Fruit fly (Drosophila melanogaster): ENCODE results near the gene CG11696.

The CG11696 gene

dm6 chrX:11559728-11560724 is 13.5 kb upstream of the CG11696 start (continued):
- TF ChIP-seq CG17359 (tag; optimal IDR thresholded peaks at IDR 0.05) (peak; percentile 88), CG30431 (GFP tag; optimal IDR thresholded peaks at IDR 0.05) (peak; percentile 58), Hmr (GFP tag; optimal IDR thresholded peaks at IDR 0.05) (peak; percentile 88), E2f1 (GFP tag; IDR thresholded peaks at IDR 0.05) (peak; percentile 42), grn (GFP tag; optimal IDR thresholded peaks at IDR 0.05) (no peak), mirr (GFP tag; optimal IDR thresholded peaks at IDR 0.05) (peak; percentile 13), cwo (GFP tag; optimal IDR thresholded peaks at IDR 0.05) (peak; percentile 86), Antp (GFP tag; optimal IDR thresholded peaks at IDR 0.05) (peak; percentile 33), CG18764 (GFP tag; optimal IDR thresholded peaks at IDR 0.05) (peak; percentile 23), pnt (GFP tag; optimal IDR thresholded peaks at IDR 0.05) (peak; percentile 15), Ets97D (GFP tag; optimal IDR thresholded peaks at IDR 0.05) (no peak), Hmx (GFP tag; optimal IDR thresholded peaks at IDR 0.05) (peak; percentile 29), CG13775 (GFP tag; optimal IDR thresholded peaks at IDR 0.05) (peak; percentile 85), CG7987 (GFP tag; optimal IDR thresholded peaks at IDR 0.05) (no peak), oc (tag; optimal IDR thresholded peaks at IDR 0.05) (peak; percentile 62), CG4854 (GFP tag; optimal IDR thresholded peaks at IDR 0.05) (peak; percentile 11), ac (GFP tag; optimal IDR thresholded peaks at IDR 0.05) (no peak), stc (GFP tag; IDR thresholded peaks at IDR 0.05) (peak; percentile 46; the same call in 1 of the 2 replicates), Bdp1 (GFP tag; optimal IDR thresholded peaks at IDR 0.05) (peak; percentile 29), zen2 (GFP tag; IDR thresholded peaks at IDR 0.05; ENCODE audit: partially characterized antibody) (no peak), dimm (GFP tag; IDR thresholded peaks at IDR 0.05) (no peak), Oli (tag; optimal IDR thresholded peaks at IDR 0.05) (peak; percentile 90), CG2116 (GFP tag; optimal IDR thresholded peaks at IDR 0.05) (peak; percentile 54), Aef1 (GFP tag; IDR thresholded peaks at IDR 0.05) (peak; percentile 39), CG3847 (GFP tag; IDR thresholded peaks at IDR 0.05) (peak; percentile 70), Fer1 (GFP tag; optimal IDR thresholded peaks at IDR 0.05) (peak; percentile 92), CG9727 (GFP tag; optimal IDR thresholded peaks at IDR 0.05) (peak; percentile 87), CG8765 (GFP tag; IDR thresholded peaks at IDR 0.05) (no peak), CG32532 (GFP tag; IDR thresholded peaks at IDR 0.05) (peak; percentile 82), NK7.1 (GFP tag; optimal IDR thresholded peaks at IDR 0.05) (no peak), Asciz (GFP tag; optimal IDR thresholded peaks at IDR 0.05) (peak; percentile 81), dpn (GFP tag; optimal IDR thresholded peaks at IDR 0.05) (peak; percentile 47 to 83), inv (GFP tag; IDR thresholded peaks at IDR 0.05; ENCODE audit: partially characterized antibody) (no peak), CG9215 (GFP tag; IDR thresholded peaks at IDR 0.05) (peak; percentile 76), C15 (GFP tag; IDR thresholded peaks at IDR 0.05) (no peak), Lpt (GFP tag; optimal IDR thresholded peaks at IDR 0.05) (no peak), BEAF-32 (GFP tag; optimal IDR thresholded peaks at IDR 0.05) (no peak), CG17612 (GFP tag; IDR thresholded peaks at IDR 0.05) (no peak), CG10543 (GFP tag; optimal IDR thresholded peaks at IDR 0.05) (peak; percentile 87), Dref (GFP tag; IDR thresholded peaks at IDR 0.05) (no peak), CG14965 (GFP tag; optimal IDR thresholded peaks at IDR 0.05; ENCODE audit: borderline replicate concordance) (no peak), Sry-β (GFP tag; optimal IDR thresholded peaks at IDR 0.05) (no peak), lab (GFP tag; optimal IDR thresholded peaks at IDR 0.05) (peak; percentile 91), CG4617 (GFP tag; optimal IDR thresholded peaks at IDR 0.05; ENCODE audit: borderline replicate concordance) (peak; percentile 38), CG2875 (GFP tag; optimal IDR thresholded peaks at IDR 0.05) (peak; percentile 67), chinmo (GFP tag; IDR thresholded peaks at IDR 0.05; ENCODE audit: partially characterized antibody) (peak; percentile 87; the same call in 3 of the 4 replicates), zf30C (GFP tag; optimal IDR thresholded peaks at IDR 0.05) (peak; percentile 59), vfl (GFP tag; optimal IDR thresholded peaks at IDR 0.05) (no peak)

All from whole organism, embryonic.